Fruit fly (Drosophila melanogaster): ENCODE data around the gene CG32022.
A peak's percentile ranks its signal among the peaks of the same experiment; 100 is the strongest.

CG32022 gene

DNA sequence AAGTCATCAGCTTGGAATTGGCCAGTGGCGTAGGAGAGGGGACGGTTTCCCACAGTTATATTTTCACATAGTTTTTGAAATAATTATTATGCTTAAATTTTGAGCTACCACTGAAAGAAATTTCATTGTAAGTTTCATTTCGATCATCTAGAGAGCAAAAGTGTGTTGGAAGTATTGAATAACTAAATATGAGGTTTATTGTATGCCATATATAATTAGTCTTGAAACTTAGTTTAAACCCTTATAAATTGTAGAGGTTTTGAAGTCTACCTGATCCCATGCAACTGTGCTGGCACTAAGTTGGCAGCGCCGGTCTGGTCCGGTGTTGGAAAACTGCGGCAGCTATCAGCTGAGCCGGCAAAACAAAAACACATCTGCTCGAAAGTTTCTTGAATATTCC is at the start of gene CG32022, which contains the start of gene CG6511 (continued):
- TF ChIP-seq bsh (GFP tag; optimal IDR thresholded peaks at IDR 0.05) (peak in 1 of 2 experiments; percentile 95), Blimp-1 (GFP tag; optimal IDR thresholded peaks at IDR 0.05) (peak; percentile 90), Rfx (GFP tag; IDR thresholded peaks at IDR 0.05) (peak; percentile 97), p53 (GFP tag; optimal IDR thresholded peaks at IDR 0.05) (peak; percentile 91), dmrt99B (tag; optimal IDR thresholded peaks at IDR 0.05) (peak; percentile 94), CG13123 (GFP tag; optimal IDR thresholded peaks at IDR 0.05) (peak; percentile 94), fd102C (GFP tag; optimal IDR thresholded peaks at IDR 0.05) (peak; percentile 80), ems (GFP tag; optimal IDR thresholded peaks at IDR 0.05) (peak; percentile 97), Eip74EF (GFP tag; optimal IDR thresholded peaks at IDR 0.05) (no peak), btn (GFP tag; optimal IDR thresholded peaks at IDR 0.05) (peak; percentile 70), CG6813 (GFP tag; optimal IDR thresholded peaks at IDR 0.05) (peak; percentile 93), CG3847 (GFP tag; IDR thresholded peaks at IDR 0.05) (peak; percentile 98), CG14710 (tag; optimal IDR thresholded peaks at IDR 0.05) (peak; percentile 96), CG4282 (GFP tag; optimal IDR thresholded peaks at IDR 0.05) (peak; percentile 93), CG17802 (tag; optimal IDR thresholded peaks at IDR 0.05) (peak; percentile 85), org-1 (GFP tag; optimal IDR thresholded peaks at IDR 0.05) (peak; percentile 91), CG12104 (GFP tag; optimal IDR thresholded peaks at IDR 0.05) (peak; percentile 95), Hr51 (GFP tag; optimal IDR thresholded peaks at IDR 0.05) (peak; percentile 97), Antp (GFP tag; optimal IDR thresholded peaks at IDR 0.05) (peak; percentile 98), psq (GFP tag; optimal IDR thresholded peaks at IDR 0.05) (peak; percentile 89), CG3163 (GFP tag; optimal IDR thresholded peaks at IDR 0.05) (peak; percentile 87), oc (tag; optimal IDR thresholded peaks at IDR 0.05) (peak; percentile 90), E2f1 (GFP tag; IDR thresholded peaks at IDR 0.05) (peak; percentile 95), slou (GFP tag; optimal IDR thresholded peaks at IDR 0.05) (peak; percentile 94), CG3065 (GFP tag; optimal IDR thresholded peaks at IDR 0.05) (peak; percentile 92)

DNA sequence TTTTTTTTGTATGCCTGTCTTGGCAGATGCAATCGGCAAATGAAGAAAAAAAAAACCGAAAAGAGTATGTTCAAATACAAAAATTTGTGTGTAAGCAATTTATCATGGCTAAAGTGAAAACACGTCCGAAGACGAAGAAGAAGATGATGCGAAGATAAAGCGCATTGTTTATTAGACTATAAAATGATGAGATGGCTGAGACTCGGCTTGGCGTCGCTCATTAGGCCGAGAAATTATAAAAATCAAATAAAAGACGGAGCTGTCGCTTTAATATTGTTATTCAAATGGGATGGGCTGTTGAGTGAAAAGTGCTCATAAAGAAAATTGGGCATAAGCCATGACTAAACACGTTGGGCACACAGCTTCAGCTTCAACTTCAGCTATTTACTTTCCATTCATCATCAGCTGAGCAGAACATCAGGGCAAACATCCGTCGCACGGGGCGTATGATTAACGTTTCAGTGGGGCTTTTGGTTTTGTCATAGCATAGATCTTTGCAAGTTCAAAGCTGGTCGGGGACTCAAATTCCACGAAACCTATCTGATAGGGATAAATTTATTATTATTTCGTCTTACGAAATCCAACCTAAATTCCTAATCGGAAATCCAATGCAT is 49.7 kb upstream of the CG32022 start:
- TF ChIP-seq zfh2 (GFP tag; optimal IDR thresholded peaks at IDR 0.05), result no peak
- TF ChIP-seq Rfx (GFP tag; IDR thresholded peaks at IDR 0.05), result peak; percentile 17; the same call in 1 of the 2 replicates
- peak; percentile 75 for TF ChIP-seq sens (GFP tag)
- no peak for TF ChIP-seq toy (GFP tag; IDR thresholded peaks at IDR 0.05)
- TF ChIP-seq oc (tag; optimal IDR thresholded peaks at IDR 0.05), result peak; percentile 87
- TF ChIP-seq aop (GFP tag; IDR thresholded peaks at IDR 0.05), result no peak
- no peak for TF ChIP-seq CG8290 (GFP tag; optimal IDR thresholded peaks at IDR 0.05)
- peak in 1 of 2 experiments; percentile 2 for TF ChIP-seq CG8290 (tag; optimal IDR thresholded peaks at IDR 0.05)
- no peak for TF ChIP-seq NFAT (GFP tag; IDR thresholded peaks at IDR 0.05)
- no peak for TF ChIP-seq Gug (GFP tag; IDR thresholded peaks at IDR 0.05)
- peak; percentile 51 for TF ChIP-seq ATbp (GFP tag; optimal IDR thresholded peaks at IDR 0.05)
- no peak for TF ChIP-seq CG6654 (GFP tag; optimal IDR thresholded peaks at IDR 0.05)
- no peak for TF ChIP-seq CG1024 (GFP tag; IDR thresholded peaks at IDR 0.05)
- no peak for TF ChIP-seq CG16779 (GFP tag; IDR thresholded peaks at IDR 0.05)
- TF ChIP-seq Asciz (GFP tag; optimal IDR thresholded peaks at IDR 0.05), result peak; percentile 8
- TF ChIP-seq so (GFP tag; IDR thresholded peaks at IDR 0.05), result 0 out of 3 replicates have a peak, but pooled peaks have one; percentile 24
- no peak for TF ChIP-seq Side (GFP tag; optimal IDR thresholded peaks at IDR 0.05)
- TF ChIP-seq D19A (tag; optimal IDR thresholded peaks at IDR 0.05), result no peak
- 0 out of 3 replicates have a peak, but pooled peaks have one; percentile 52 for TF ChIP-seq z (GFP tag; IDR thresholded peaks at IDR 0.05)
- TF ChIP-seq CG34224 (GFP tag; IDR thresholded peaks at IDR 0.05; ENCODE audit: partially characterized antibody), result no peak
- TF ChIP-seq CG3407 (GFP tag; optimal IDR thresholded peaks at IDR 0.05), result peak; percentile 1
- peak; percentile 88 for TF ChIP-seq Awh (GFP tag; IDR thresholded peaks at IDR 0.05)
- TF ChIP-seq Dref (GFP tag; IDR thresholded peaks at IDR 0.05), result no peak
- TF ChIP-seq Blimp-1 (GFP tag; optimal IDR thresholded peaks at IDR 0.05), result peak; percentile 28
- peak; percentile 78 for TF ChIP-seq pros (GFP tag; optimal IDR thresholded peaks at IDR 0.05)
- no peak for TF ChIP-seq dimm (GFP tag; IDR thresholded peaks at IDR 0.05)
- TF ChIP-seq kni (GFP tag; optimal IDR thresholded peaks at IDR 0.05), result peak; percentile 47
- TF ChIP-seq CG17359 (tag; optimal IDR thresholded peaks at IDR 0.05), result peak; percentile 5
